Worm (Caenorhabditis elegans) whole organism, young adult: ENCODE measurements around the gene C01G12.3.

Experiments used
- F23B12.7 ChIP-seq: sonication (generic microtip); optimal IDR thresholded peaks from 2 replicates; lab custom pipeline; 2017; ENCODE audit warnings: missing genetic modification characterization, mild to moderate bottlenecking, missing compliant biosample characterization, antibody characterized with exemption, moderate library complexity; ENCODE audit not compliant: insufficient read depth
- ama-1 ChIP-seq, 3 experiments: fragments of 150-350 bp in 1 of 3; sonication (generic microtip) in 2 of 3; optimal IDR thresholded peaks; 2 replicates each; lab custom pipeline; 2014 to 2018; ENCODE audit warnings: missing biosample characterization in 2 of 3, missing genetic modification characterization in 2 of 3, missing genetic modification reagents in 2 of 3
- cebp-2 ChIP-seq: fragments of 200-800 bp; sonication (Bioruptor generic); IDR thresholded peaks from 2 replicates; pipeline ENCODE4 v1.3.6; 2022; ENCODE audit warnings: missing genetic modification characterization, missing compliant biosample characterization
- nfya-1 ChIP-seq: sonication (generic microtip); optimal IDR thresholded peaks from 2 replicates; lab custom pipeline; 2017; ENCODE audit warnings: antibody characterized with exemption, missing compliant biosample characterization, missing genetic modification characterization, borderline replicate concordance; ENCODE audit not compliant: insufficient read depth
- pha-4 ChIP-seq: fragments of 150-350 bp; sonication (generic microtip); optimal IDR thresholded peaks from 2 replicates; lab custom pipeline; 2014; ENCODE audit warnings: missing biosample characterization, missing genetic modification reagents, missing genetic modification characterization
- rcor-1 ChIP-seq: fragments of 200-800 bp; sonication (Bioruptor generic); IDR thresholded peaks from 2 replicates; pipeline ENCODE4 v1.3.6; 2022; ENCODE audit warnings: missing genetic modification reagents, missing genetic modification characterization, missing compliant biosample characterization
- ztf-3 ChIP-seq: fragments of 200-800 bp; sonication (Bioruptor generic); optimal IDR thresholded peaks from 2 replicates; lab custom pipeline; 2018; ENCODE audit warnings: mild to moderate bottlenecking, missing genetic modification characterization, missing compliant biosample characterization

DNA sequence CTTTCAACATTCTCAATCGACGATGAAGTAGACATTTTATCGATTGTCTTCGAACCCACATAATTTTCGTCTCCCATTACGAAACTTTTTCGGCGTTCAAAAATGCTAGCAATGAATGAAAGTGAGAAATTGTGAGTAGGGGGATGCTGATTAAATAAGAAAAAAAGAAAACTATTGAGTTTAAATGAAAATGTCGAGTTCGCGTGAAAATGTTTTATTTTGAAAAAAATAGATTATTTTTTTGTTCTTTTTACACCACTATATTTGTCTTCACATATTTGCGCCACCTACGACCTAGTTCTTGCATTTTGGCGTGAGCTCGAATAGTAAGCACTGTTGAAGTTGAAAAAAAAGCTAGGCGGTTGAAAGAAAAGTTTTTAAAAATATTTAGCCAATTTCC lies at the start of gene C01G12.3:
- TF ChIP-seq rcor-1 (GFP tag; lab: Robert Waterston, UW), result no peak
- TF ChIP-seq nfya-1 (tag; lab: Kevin White, UChicago), result no peak
- no peak for TF ChIP-seq cebp-2 (GFP tag; lab: Robert Waterston, UW)
- TF ChIP-seq pha-4 (tag; lab: Kevin White, UChicago), result no peak
- TF ChIP-seq ama-1 (optimal IDR thresholded peaks at IDR 0.05; lab: Kevin White, UChicago), result no peak
- TF ChIP-seq ama-1 (GFP tag; optimal IDR thresholded peaks at IDR 0.05; lab: Kevin White, UChicago), result no peak
- TF ChIP-seq ztf-3, result no peak
- no peak for TF ChIP-seq F23B12.7 (tag; lab: Kevin White, UChicago)
